Fruit fly (Drosophila melanogaster): ENCODE results near the gene Elovl7.

- TF ChIP-seq Dll (optimal IDR thresholded peaks at IDR 0.05) (no peak), psq (optimal IDR thresholded peaks at IDR 0.05) (no peak), pan (optimal IDR thresholded peaks at IDR 0.05) (no peak), usp (GFP tag; optimal IDR thresholded peaks at IDR 0.05) (no peak)
These were observed 17.2 kb downstream of the Elovl7 start, which contains the start of the genes CD98hc and Os-C for dm6 chr3R:7978379-7979009.

Measured in whole organism.